Worm (Caenorhabditis elegans) whole organism, young adult: Measurements from ENCODE around the gene nspa-9.

Source experiments
- nhr-179 ChIP-seq: sonication (generic microtip); optimal IDR thresholded peaks from 2 replicates; lab custom pipeline; 2016; ENCODE audit warnings: mild to moderate bottlenecking, missing genetic modification characterization, missing compliant biosample characterization
- nhr-90 ChIP-seq: sonication (generic microtip); optimal IDR thresholded peaks from 2 replicates; lab custom pipeline; 2016; ENCODE audit warnings: missing genotype, mild to moderate bottlenecking, missing genetic modification characterization, missing compliant biosample characterization

- TF ChIP-seq nhr-90 = no peak
- TF ChIP-seq nhr-179 (tag; lab: Kevin White, UChicago) = no peak
Measured at ce11 chrX:11710229-11710628, 28.6 kb upstream of the nspa-9 start, which contains the start of gene C44C10.11.
